Worm (Caenorhabditis elegans) whole organism, young adult: ENCODE measurements around the gene T14A8.2.

Source experiments
- B0019.2 ChIP-seq: fragments of 200-800 bp; sonication (Bioruptor generic); conservative IDR thresholded peaks from 2 replicates; pipeline ENCODE4 v1.3.6; 2022; ENCODE audit warnings: missing genetic modification reagents, missing genetic modification characterization, missing compliant biosample characterization
- B0035.1 ChIP-seq: sonication (generic microtip); optimal IDR thresholded peaks from 2 replicates; lab custom pipeline; 2016; ENCODE audit warnings: missing genetic modification characterization, mild to moderate bottlenecking, missing compliant biosample characterization, missing genotype, missing genetic modification reagents
- D2030.7 ChIP-seq: fragments of 200-800 bp; sonication (Bioruptor generic); IDR thresholded peaks from 2 replicates; pipeline ENCODE4 v1.3.6; 2022; ENCODE audit warnings: missing genetic modification reagents, missing genetic modification characterization, missing compliant biosample characterization
- F10E7.11 ChIP-seq: sonication (generic microtip); optimal IDR thresholded peaks from 2 replicates; lab custom pipeline; 2017; ENCODE audit warnings: mild to moderate bottlenecking, missing genetic modification characterization, moderate library complexity, missing compliant biosample characterization
- F22D6.2 ChIP-seq: sonication (generic microtip); optimal IDR thresholded peaks from 2 replicates; lab custom pipeline; 2016; ENCODE audit warnings: mild to moderate bottlenecking, missing genetic modification characterization, missing compliant biosample characterization
- F33H1.4 ChIP-seq: fragments of 200-800 bp; sonication (Bioruptor generic); IDR thresholded peaks from 2 replicates; pipeline ENCODE4 v1.3.6; 2022; ENCODE audit warnings: missing genetic modification reagents, missing genetic modification characterization, missing compliant biosample characterization
- F49E8.2 ChIP-seq: sonication (generic microtip); optimal IDR thresholded peaks from 3 replicates; lab custom pipeline; 2017; ENCODE audit warnings: missing genetic modification characterization, mild to moderate bottlenecking, missing compliant biosample characterization, antibody characterized with exemption, moderate library complexity; ENCODE audit not compliant: insufficient read depth
- F55B11.4 ChIP-seq: sonication (generic microtip); optimal IDR thresholded peaks from 2 replicates; lab custom pipeline; 2016; ENCODE audit warnings: missing compliant biosample characterization, missing genetic modification characterization, borderline replicate concordance; ENCODE audit not compliant: insufficient read depth
- K11D2.4 ChIP-seq: fragments of 200-800 bp; sonication (Bioruptor generic); IDR thresholded peaks from 2 replicates; pipeline ENCODE4 v1.3.6; 2022; ENCODE audit warnings: missing genetic modification reagents, missing genetic modification characterization, missing compliant biosample characterization
- T26A5.8 ChIP-seq: sonication (generic microtip); optimal IDR thresholded peaks from 2 replicates; lab custom pipeline; 2016; ENCODE audit warnings: missing genetic modification characterization, missing compliant biosample characterization
- aptf-2 ChIP-seq: fragments of 200-800 bp; sonication (Bioruptor generic); conservative IDR thresholded peaks from 2 replicates; pipeline ENCODE4 v1.3.6; 2022; ENCODE audit warnings: missing genetic modification reagents, missing genetic modification characterization, missing compliant biosample characterization
- attf-3 ChIP-seq: fragments of 200-800 bp; sonication (Bioruptor generic); conservative IDR thresholded peaks from 2 replicates; pipeline ENCODE4 v1.3.6; 2022; ENCODE audit warnings: missing genetic modification reagents, missing genetic modification characterization, missing compliant biosample characterization
- attf-5 ChIP-seq: fragments of 200-800 bp; sonication (Bioruptor generic); optimal IDR thresholded peaks from 2 replicates; lab custom pipeline; 2018; ENCODE audit warnings: mild to moderate bottlenecking, missing genetic modification characterization, missing compliant biosample characterization
- attf-6 ChIP-seq: fragments of 200-800 bp; sonication (Bioruptor generic); IDR thresholded peaks from 2 replicates; pipeline ENCODE4 v1.3.6; 2022; ENCODE audit warnings: missing genetic modification reagents, missing genetic modification characterization, missing compliant biosample characterization
- ceh-79 ChIP-seq: sonication (generic microtip); optimal IDR thresholded peaks from 2 replicates; lab custom pipeline; 2017; ENCODE audit warnings: mild to moderate bottlenecking, missing genetic modification characterization, missing compliant biosample characterization
- dpff-1 ChIP-seq: sonication (generic microtip); optimal IDR thresholded peaks from 2 replicates; lab custom pipeline; 2017; ENCODE audit warnings: mild to moderate bottlenecking, missing genetic modification characterization, missing compliant biosample characterization
- dpl-1 ChIP-seq: fragments of 150-350 bp; optimal IDR thresholded peaks from 2 replicates; lab custom pipeline; 2014; ENCODE audit warnings: missing biosample characterization, missing genetic modification reagents, missing genetic modification characterization
- egrh-3 ChIP-seq: fragments of 200-800 bp; sonication (Bioruptor generic); IDR thresholded peaks from 2 replicates; pipeline ENCODE4 v1.3.6; 2022; ENCODE audit warnings: missing genetic modification reagents, missing genetic modification characterization, missing compliant biosample characterization
- fkh-3 ChIP-seq: sonication (generic microtip); optimal IDR thresholded peaks from 2 replicates; lab custom pipeline; 2016; ENCODE audit warnings: mild to moderate bottlenecking, missing genetic modification characterization, missing compliant biosample characterization
- gei-17 ChIP-seq: fragments of 200-800 bp; sonication (Bioruptor generic); optimal IDR thresholded peaks from 2 replicates; lab custom pipeline; 2018; ENCODE audit warnings: mild to moderate bottlenecking, missing genetic modification characterization, missing compliant biosample characterization
- hlh-12 ChIP-seq: sonication (generic microtip); optimal IDR thresholded peaks from 2 replicates; lab custom pipeline; 2016; ENCODE audit warnings: missing genetic modification characterization, missing compliant biosample characterization
- hmg-20 ChIP-seq: fragments of 200-800 bp; sonication (Bioruptor generic); IDR thresholded peaks from 2 replicates; pipeline ENCODE4 v1.3.6; 2022; ENCODE audit warnings: missing genetic modification reagents, missing genetic modification characterization, missing compliant biosample characterization
- lin-26 ChIP-seq: fragments of 200-800 bp; sonication (Bioruptor generic); IDR thresholded peaks from 2 replicates; pipeline ENCODE4 v1.3.6; 2022; ENCODE audit warnings: missing genetic modification reagents, missing genetic modification characterization, missing compliant biosample characterization
- lin-54 ChIP-seq: fragments of 200-800 bp; sonication (Bioruptor generic); optimal IDR thresholded peaks from 2 replicates; lab custom pipeline; 2018; ENCODE audit warnings: mild to moderate bottlenecking, missing genetic modification characterization, missing compliant biosample characterization
- lsy-27 ChIP-seq: sonication (generic microtip); optimal IDR thresholded peaks from 2 replicates; lab custom pipeline; 2017; ENCODE audit warnings: missing genetic modification characterization, mild to moderate bottlenecking, missing compliant biosample characterization, antibody characterized with exemption, missing genotype, borderline replicate concordance; ENCODE audit not compliant: insufficient read depth
- madf-8 ChIP-seq: fragments of 200-800 bp; sonication (Bioruptor generic); conservative IDR thresholded peaks from 2 replicates; pipeline ENCODE4 v1.3.6; 2022; ENCODE audit warnings: missing genetic modification reagents, missing genetic modification characterization, missing compliant biosample characterization
- mes-4 ChIP-seq: sonication (generic microtip); optimal IDR thresholded peaks from 2 replicates; lab custom pipeline; 2016; ENCODE audit warnings: missing genotype, missing genetic modification characterization, missing compliant biosample characterization
- nfya-2 ChIP-seq: fragments of 200-800 bp; sonication (Bioruptor generic); IDR thresholded peaks from 2 replicates; pipeline ENCODE4 v1.3.6; 2022; ENCODE audit warnings: missing genetic modification reagents, missing genetic modification characterization, missing compliant biosample characterization
- nfyb-1 ChIP-seq: fragments of 200-800 bp; sonication (Bioruptor generic); IDR thresholded peaks from 2 replicates; pipeline ENCODE4 v1.3.6; 2022; ENCODE audit warnings: missing genetic modification reagents, missing genetic modification characterization, missing compliant biosample characterization
- nhr-179 ChIP-seq: sonication (generic microtip); optimal IDR thresholded peaks from 2 replicates; lab custom pipeline; 2016; ENCODE audit warnings: mild to moderate bottlenecking, missing genetic modification characterization, missing compliant biosample characterization
- rcor-1 ChIP-seq: fragments of 200-800 bp; sonication (Bioruptor generic); IDR thresholded peaks from 2 replicates; pipeline ENCODE4 v1.3.6; 2022; ENCODE audit warnings: missing genetic modification reagents, missing genetic modification characterization, missing compliant biosample characterization
- rpc-1 ChIP-seq, 2 experiments: fragments of 150-350 bp in 1 of 2; sonication (generic microtip) in 1 of 2; optimal IDR thresholded peaks; 2 replicates each; lab custom pipeline; 2014 to 2018; ENCODE audit warnings: missing biosample characterization in 1 of 2, missing genetic modification characterization in 1 of 2, missing genetic modification reagents in 1 of 2, missing genotype in 1 of 2
- snpc-3.4 ChIP-seq: sonication (generic microtip); optimal IDR thresholded peaks from 2 replicates; lab custom pipeline; 2017; ENCODE audit warnings: missing genetic modification characterization, mild to moderate bottlenecking, missing compliant biosample characterization, antibody characterized with exemption, moderate library complexity, missing genotype, missing genetic modification reagents
- sptf-2 ChIP-seq: fragments of 200-800 bp; sonication (Bioruptor generic); optimal IDR thresholded peaks from 2 replicates; lab custom pipeline; 2018; ENCODE audit warnings: mild to moderate bottlenecking, missing genetic modification characterization, missing compliant biosample characterization
- tlf-1 ChIP-seq: fragments of 200-800 bp; sonication (Bioruptor generic); optimal IDR thresholded peaks from 2 replicates; lab custom pipeline; 2018; ENCODE audit warnings: mild to moderate bottlenecking, missing genetic modification characterization, missing compliant biosample characterization
- zfh-2 ChIP-seq: fragments of 200-800 bp; sonication (Bioruptor generic); conservative IDR thresholded peaks from 2 replicates; pipeline ENCODE4 v1.3.6; 2022; ENCODE audit warnings: missing genetic modification reagents, missing genetic modification characterization, missing compliant biosample characterization
- zim-3 ChIP-seq: sonication (generic microtip); optimal IDR thresholded peaks from 2 replicates; lab custom pipeline; 2017; ENCODE audit warnings: mild to moderate bottlenecking, missing genetic modification characterization, moderate library complexity, missing compliant biosample characterization
- ztf-25 ChIP-seq: fragments of 200-800 bp; sonication (Bioruptor generic); IDR thresholded peaks from 2 replicates; pipeline ENCODE4 v1.3.6; 2022; ENCODE audit warnings: missing genetic modification reagents, missing genetic modification characterization, missing compliant biosample characterization

Gene T14A8.2

ce11 chrIV:7822524-7822923, at the start of gene T14A8.2:
Gene T14A8.2 (minus strand): TSS chrIV:7822624.
- no peak for TF ChIP-seq F55B11.4
- TF ChIP-seq hmg-20 (GFP tag; lab: Robert Waterston, UW), result no peak
- no peak for TF ChIP-seq tlf-1 (GFP tag; lab: Kevin White, UChicago)
- no peak for TF ChIP-seq gei-17
- no peak for TF ChIP-seq nhr-179 (tag; lab: Kevin White, UChicago)
- no peak for TF ChIP-seq lsy-27 (tag; lab: Kevin White, UChicago)
- TF ChIP-seq B0019.2 (GFP tag; lab: Robert Waterston, UW), result no peak
- no peak for TF ChIP-seq lin-54 (GFP tag; lab: Kevin White, UChicago)
- no peak for TF ChIP-seq zfh-2 (GFP tag; lab: Robert Waterston, UW)
- TF ChIP-seq hlh-12, result no peak
- no peak for TF ChIP-seq attf-6 (GFP tag; lab: Robert Waterston, UW)
- no peak for TF ChIP-seq egrh-3 (GFP tag; lab: Robert Waterston, UW)
- TF ChIP-seq lin-26 (GFP tag; lab: Robert Waterston, UW), result no peak
- TF ChIP-seq ztf-25 (GFP tag; lab: Robert Waterston, UW), result no peak
- TF ChIP-seq attf-3 (GFP tag; lab: Robert Waterston, UW), result no peak
- no peak for TF ChIP-seq rcor-1 (GFP tag; lab: Robert Waterston, UW)
- TF ChIP-seq rpc-1 (optimal IDR thresholded peaks at IDR 0.05; lab: Kevin White, UChicago), result no peak
- no peak for TF ChIP-seq rpc-1 (tag; optimal IDR thresholded peaks at IDR 0.05; lab: Kevin White, UChicago)
- TF ChIP-seq dpff-1 (tag; lab: Kevin White, UChicago), result no peak
- no peak for TF ChIP-seq mes-4 (tag; lab: Kevin White, UChicago)
- TF ChIP-seq, all 124 proteins: peak for 0

DNA sequence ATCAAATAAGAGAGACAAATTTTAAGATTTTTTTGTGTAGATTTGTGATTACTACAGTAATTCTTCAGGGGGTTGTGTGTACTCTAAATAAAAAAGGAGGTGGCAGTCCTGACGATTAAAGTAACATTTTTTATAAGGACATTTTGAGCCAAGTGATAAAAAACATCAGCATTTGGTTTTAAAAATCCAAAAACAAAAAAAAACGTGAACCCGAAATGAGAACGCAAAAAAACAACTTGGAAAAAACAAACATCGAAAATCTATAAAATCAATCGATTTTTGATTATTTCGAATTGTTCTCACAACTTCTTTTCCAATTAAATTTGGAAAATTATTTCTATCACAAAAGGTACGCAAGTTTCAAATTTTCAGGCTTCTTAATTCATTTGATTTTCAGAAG, 48.0 kb upstream of the T14A8.2 start, which contains the start of gene T06C10.3:
TSS of gene T06C10.3 (plus strand) at position 301 of the 400 bp plus-strand sequence.
- TF ChIP-seq aptf-2, result no peak
- no peak for TF ChIP-seq F33H1.4 (GFP tag; lab: Robert Waterston, UW)
- TF ChIP-seq egrh-3 (GFP tag; lab: Robert Waterston, UW), result no peak
- no peak for TF ChIP-seq fkh-3 (tag; lab: Kevin White, UChicago)
- no peak for TF ChIP-seq nfyb-1 (GFP tag; lab: Robert Waterston, UW)
- TF ChIP-seq dpl-1 (GFP tag; lab: Kevin White, UChicago), result no peak
- TF ChIP-seq F22D6.2 (tag; lab: Kevin White, UChicago), result no peak
- TF ChIP-seq D2030.7 (GFP tag; lab: Robert Waterston, UW), result no peak
- TF ChIP-seq snpc-3.4 (tag; lab: Kevin White, UChicago), result no peak
- TF ChIP-seq F10E7.11, result no peak
- no peak for TF ChIP-seq zim-3 (tag; lab: Kevin White, UChicago)
- TF ChIP-seq T26A5.8 (tag; lab: Kevin White, UChicago), result no peak
- no peak for TF ChIP-seq nfya-2 (GFP tag; lab: Robert Waterston, UW)
- TF ChIP-seq, all 124 proteins: peak for 0

DNA sequence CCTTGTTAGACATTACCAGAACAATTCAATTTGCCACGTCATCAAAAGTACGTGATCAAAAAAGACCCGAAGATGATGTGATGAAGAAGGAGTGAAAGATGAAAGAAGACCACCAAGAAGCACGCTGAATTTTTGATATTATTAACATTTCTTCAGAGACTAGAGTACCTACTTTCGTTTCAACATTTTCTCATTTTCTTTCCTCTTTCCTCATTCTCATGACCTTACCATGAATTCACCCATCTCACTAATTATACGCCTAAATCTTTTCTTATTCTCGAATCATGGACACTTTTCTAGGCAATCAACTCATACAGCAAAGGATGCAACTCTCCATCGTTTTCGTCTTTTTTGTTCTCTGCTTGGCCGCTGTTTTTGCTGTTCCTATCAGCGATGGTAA, 46.2 kb upstream of the T14A8.2 start, which contains the start of gene flp-10:
TSS of gene flp-10 (plus strand) at position 301 of the 400 bp plus-strand sequence.
- no peak for TF ChIP-seq F49E8.2 (tag; lab: Kevin White, UChicago)
- no peak for TF ChIP-seq sptf-2 (GFP tag; lab: Kevin White, UChicago)
- TF ChIP-seq B0035.1 (tag; lab: Kevin White, UChicago), result no peak
- TF ChIP-seq F10E7.11, result no peak
- no peak for TF ChIP-seq K11D2.4 (GFP tag; lab: Robert Waterston, UW)
- TF ChIP-seq attf-5, result no peak
- TF ChIP-seq gei-17, result no peak
- TF ChIP-seq ceh-79, result no peak
- TF ChIP-seq dpff-1 (tag; lab: Kevin White, UChicago), result no peak
- no peak for TF ChIP-seq rpc-1 (optimal IDR thresholded peaks at IDR 0.05; lab: Kevin White, UChicago)
- no peak for TF ChIP-seq rpc-1 (tag; optimal IDR thresholded peaks at IDR 0.05; lab: Kevin White, UChicago)
- no peak for TF ChIP-seq madf-8 (GFP tag; lab: Robert Waterston, UW)
- no peak for TF ChIP-seq nhr-179 (tag; lab: Kevin White, UChicago)
